Fruit fly (Drosophila melanogaster) Kc167 (cell line): ENCODE measurements around the gene CG2209.

ENCODE experiments used
- Myc ChIP-seq: fragments of >200 bp; optimal IDR thresholded peaks from 2 replicates; lab custom pipeline; 2017; ENCODE audit warnings: missing external identifiers
- Sin3A ChIP-seq: fragments of >200 bp; optimal IDR thresholded peaks from 2 replicates; lab custom pipeline; 2018; ENCODE audit warnings: missing external identifiers
- h ChIP-seq: fragments of >200 bp; optimal IDR thresholded peaks from 3 replicates; lab custom pipeline; 2018; ENCODE audit warnings: missing external identifiers
- insv ChIP-seq: fragments of >200 bp; optimal IDR thresholded peaks from 3 replicates; lab custom pipeline; 2018; ENCODE audit warnings: missing external identifiers
- psq ChIP-seq: fragments of >200 bp; optimal IDR thresholded peaks from 2 replicates; lab custom pipeline; 2017; ENCODE audit warnings: missing external identifiers
- ttk ChIP-seq: sonication (Bioruptor generic); optimal IDR thresholded peaks from 2 replicates; lab custom pipeline; 2017; ENCODE audit warnings: missing external identifiers

DNA sequence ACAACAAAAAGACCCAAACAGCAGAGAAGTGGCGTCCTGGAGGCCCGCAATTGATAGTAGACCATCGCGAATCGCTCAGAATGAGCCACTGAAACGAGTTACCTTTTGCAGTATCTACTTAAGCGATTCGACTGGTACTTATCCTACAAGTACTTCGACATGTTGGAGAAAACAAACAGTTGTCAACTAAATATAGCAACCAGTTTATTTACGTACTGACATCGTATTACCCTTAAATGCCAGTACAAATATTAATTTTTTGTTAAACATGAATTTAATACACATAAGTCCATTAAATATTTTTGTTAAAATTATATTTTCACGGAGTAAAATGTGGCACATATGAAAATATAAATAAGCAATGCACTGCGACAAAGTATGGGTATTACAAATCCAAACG is 33.2 kb downstream of the CG2209 start, which contains the start of gene CG12715:
- TF ChIP-seq psq (lab: Kevin White, UChicago) (no peak), Myc (no peak), ttk (lab: Kevin White, UChicago) (no peak), insv (lab: Kevin White, UChicago) (no peak), Sin3A (lab: Kevin White, UChicago) (no peak), h (lab: Kevin White, UChicago) (no peak)
